Fruit fly (Drosophila melanogaster): Measurements from ENCODE around the gene CG11670.

CG11670 gene

dm6 chr3R:13082382-13082781, 40.5 kb downstream of the CG11670 start:
- TF ChIP-seq CG17801 (GFP tag; optimal IDR thresholded peaks at IDR 0.05; ENCODE audit: partially characterized antibody) = no peak

- no peak for TF ChIP-seq CG17801 (GFP tag; optimal IDR thresholded peaks at IDR 0.05; ENCODE audit: partially characterized antibody)
Observed at dm6 chr3R:13085924-13086323, 44.1 kb downstream of the CG11670 start, which contains the start of gene CG43063. TSS of gene CG43063 (plus strand) at chr3R:13086224.

- no peak for TF ChIP-seq CG17801 (GFP tag; optimal IDR thresholded peaks at IDR 0.05; ENCODE audit: partially characterized antibody)
Observed at dm6 chr3R:13088395-13088794, 46.5 kb downstream of the CG11670 start, which contains the start of gene timeout. TSS of gene timeout (plus strand) at chr3R:13088651.

DNA sequence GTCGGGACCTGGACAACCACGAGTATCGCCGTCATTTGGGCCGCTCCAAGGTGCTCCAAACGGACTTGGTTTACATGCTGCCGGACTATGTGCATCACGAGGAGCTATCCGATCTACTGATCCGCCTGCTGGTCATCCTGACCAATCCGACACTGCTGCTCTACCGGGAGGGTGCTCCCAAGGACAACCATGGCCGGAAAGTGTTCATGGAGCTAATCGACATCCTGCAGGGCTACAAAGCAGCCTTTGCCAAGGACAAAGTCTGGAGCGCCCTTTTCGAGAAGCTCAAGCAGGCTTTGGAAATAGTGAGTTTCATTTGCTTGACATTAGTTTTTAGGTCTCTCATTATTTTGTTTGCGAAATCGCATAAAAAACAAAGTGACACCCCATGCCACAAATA, 47.1 kb downstream of the CG11670 start, which contains the start of gene CG34308:
Gene CG34308 (plus strand): TSS at position 301 of the 400 bp plus-strand sequence.
- TF ChIP-seq CG17801 (GFP tag; optimal IDR thresholded peaks at IDR 0.05; ENCODE audit: partially characterized antibody) = no peak

DNA sequence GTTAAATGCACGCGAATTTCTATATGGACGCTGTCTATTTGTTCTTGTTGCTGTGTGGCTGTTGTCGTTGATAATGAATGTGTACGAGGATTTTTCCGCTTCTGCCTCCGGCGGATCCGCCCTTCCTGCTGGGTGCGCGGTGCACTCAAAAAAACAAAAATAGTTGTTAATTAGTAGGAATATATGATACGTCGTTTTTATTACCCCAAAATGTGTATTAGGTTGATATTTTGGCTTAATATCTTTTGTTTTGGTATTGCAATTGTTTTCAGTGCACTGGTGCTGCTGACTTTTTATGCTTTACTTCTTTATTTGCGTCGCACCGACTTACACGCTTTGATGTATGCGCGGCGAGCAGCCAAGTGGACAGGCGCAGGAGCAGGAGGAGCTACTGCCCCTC, 49.8 kb downstream of the CG11670 start:
- no peak for TF ChIP-seq CG17801 (GFP tag; optimal IDR thresholded peaks at IDR 0.05; ENCODE audit: partially characterized antibody)

Data from ovary, adult (tissue).